Worm (Caenorhabditis elegans): ENCODE results near the gene hot-7.
A peak's percentile ranks its signal among the peaks of the same experiment; 100 is the strongest.

ce11 chrII:14186937-14187336, 24.3 kb upstream of the hot-7 start:
- TF ChIP-seq blmp-1 (tag; optimal IDR thresholded peaks at IDR 0.05): no peak
- TF ChIP-seq cnd-1 (tag; optimal IDR thresholded peaks at IDR 0.05): peak; percentile 27
- no peak for TF ChIP-seq nhr-76 (tag; optimal IDR thresholded peaks at IDR 0.05)
- TF ChIP-seq nhr-12 (tag; optimal IDR thresholded peaks at IDR 0.05): no peak
- no peak for TF ChIP-seq unc-39 (tag; optimal IDR thresholded peaks at IDR 0.05)

All from whole organism, mixed stage, embryonic.